Fruit fly (Drosophila melanogaster): ENCODE measurements around the gene pb.

The pb gene

DNA sequence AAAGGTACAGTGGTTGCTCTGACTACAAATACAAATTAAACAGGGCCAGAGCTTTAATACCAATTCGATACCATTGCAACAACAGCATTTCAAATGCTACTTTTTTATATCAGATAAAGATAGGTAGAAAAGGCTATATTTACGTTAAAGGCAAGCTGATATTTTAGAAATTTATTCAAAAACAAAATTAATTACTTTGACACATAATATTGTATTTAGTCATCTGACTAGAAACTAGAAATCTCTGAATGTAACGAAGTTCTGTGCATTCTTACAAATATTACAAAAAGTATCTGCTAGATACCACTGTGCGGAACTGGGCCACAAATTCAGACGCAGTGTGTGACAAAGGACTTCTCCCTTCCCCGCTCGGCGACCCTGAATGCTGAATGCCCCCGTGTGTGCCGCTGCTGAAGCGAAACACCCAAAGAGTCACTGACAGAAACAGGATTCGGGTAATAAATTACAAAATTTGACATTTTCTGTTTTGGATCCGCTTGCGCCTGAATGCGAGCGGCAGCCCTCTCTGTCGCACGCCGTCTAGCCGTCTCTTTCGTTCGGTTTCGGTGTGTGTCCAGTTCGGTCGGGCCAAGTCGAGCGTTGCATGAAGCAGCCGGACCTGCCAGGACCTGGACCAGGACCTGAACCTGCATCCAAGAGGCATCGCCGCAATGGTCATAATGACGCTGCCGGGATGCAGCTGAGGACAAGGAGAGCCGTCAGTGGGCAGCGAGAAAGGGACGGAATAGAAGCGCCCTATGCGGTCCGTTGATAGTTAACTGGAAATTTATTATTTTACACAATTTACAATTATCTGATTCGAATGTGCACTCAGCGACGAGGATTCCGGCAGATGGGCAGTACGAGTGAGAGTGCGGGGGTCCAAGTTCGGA lies 19.1 kb upstream of the pb start (continued):
- TF ChIP-seq Six4 (GFP tag; optimal IDR thresholded peaks at IDR 0.05) = peak; percentile 34
- TF ChIP-seq trh (GFP tag; optimal IDR thresholded peaks at IDR 0.05) = no peak
- TF ChIP-seq CG5245 (GFP tag; optimal IDR thresholded peaks at IDR 0.05) = no peak
- TF ChIP-seq CG14050 (GFP tag; IDR thresholded peaks at IDR 0.05) = no peak
- no peak for TF ChIP-seq CG1792 (GFP tag; optimal IDR thresholded peaks at IDR 0.05)
- no peak for TF ChIP-seq pzg (GFP tag; optimal IDR thresholded peaks at IDR 0.05)
- TF ChIP-seq Ptx1 (GFP tag; IDR thresholded peaks at IDR 0.05) = no peak
- peak; percentile 46 for TF ChIP-seq CG30403 (GFP tag; optimal IDR thresholded peaks at IDR 0.05)
- no peak for TF ChIP-seq CG4328 (GFP tag; optimal IDR thresholded peaks at IDR 0.05)
- TF ChIP-seq NfI (GFP tag; optimal IDR thresholded peaks at IDR 0.05) = no peak
- no peak for TF ChIP-seq Myb (GFP tag; optimal IDR thresholded peaks at IDR 0.05)
- TF ChIP-seq CG13424 (tag; optimal IDR thresholded peaks at IDR 0.05) = peak; percentile 55
- TF ChIP-seq CG18619 (GFP tag; optimal IDR thresholded peaks at IDR 0.05) = peak; percentile 24
- no peak for TF ChIP-seq Bteb2 (GFP tag; optimal IDR thresholded peaks at IDR 0.05)
- no peak for TF ChIP-seq CG2889 (GFP tag; IDR thresholded peaks at IDR 0.05)
- no peak for TF ChIP-seq gcm2 (GFP tag; optimal IDR thresholded peaks at IDR 0.05)
- TF ChIP-seq shn (GFP tag; optimal IDR thresholded peaks at IDR 0.05) = no peak
- TF ChIP-seq CG1529 (GFP tag; optimal IDR thresholded peaks at IDR 0.05) = peak; percentile 3
- no peak for TF ChIP-seq crc (GFP tag; optimal IDR thresholded peaks at IDR 0.05)
- no peak for TF ChIP-seq stwl (tag; optimal IDR thresholded peaks at IDR 0.05)
- TF ChIP-seq Lhr (GFP tag; optimal IDR thresholded peaks at IDR 0.05) = no peak
- TF ChIP-seq CG3065 (GFP tag; optimal IDR thresholded peaks at IDR 0.05) = no peak
- no peak for TF ChIP-seq CG34224 (GFP tag; IDR thresholded peaks at IDR 0.05; ENCODE audit: partially characterized antibody)
- no peak for TF ChIP-seq h (optimal IDR thresholded peaks at IDR 0.05)
- TF ChIP-seq lov (optimal IDR thresholded peaks at IDR 0.05) = no peak
- TF ChIP-seq lov (GFP tag; IDR thresholded peaks at IDR 0.05) = no peak
- no peak for TF ChIP-seq CG16779 (GFP tag; IDR thresholded peaks at IDR 0.05)
- TF ChIP-seq gsb (GFP tag; IDR thresholded peaks at IDR 0.05) = no peak
- TF ChIP-seq Dref (GFP tag; IDR thresholded peaks at IDR 0.05) = no peak
- TF ChIP-seq sens-2 (GFP tag; IDR thresholded peaks at IDR 0.05) = no peak
- TF ChIP-seq Dek (tag; optimal IDR thresholded peaks at IDR 0.05) = no peak
- peak; percentile 14 for TF ChIP-seq cato (GFP tag; optimal IDR thresholded peaks at IDR 0.05; ENCODE audit: borderline replicate concordance)
- TF ChIP-seq eve (GFP tag; optimal IDR thresholded peaks at IDR 0.05) = peak in 1 of 2 experiments; percentile 74
- TF ChIP-seq Atf6 (GFP tag; IDR thresholded peaks at IDR 0.05) = no peak
- peak; percentile 89 for TF ChIP-seq CG4707 (GFP tag; optimal IDR thresholded peaks at IDR 0.05)
- no peak for TF ChIP-seq B-H1 (GFP tag; IDR thresholded peaks at IDR 0.05)
- TF ChIP-seq aop (GFP tag; IDR thresholded peaks at IDR 0.05) = no peak
- TF ChIP-seq Ravus (GFP tag; IDR thresholded peaks at IDR 0.05) = no peak
- TF ChIP-seq Fer2 (tag; optimal IDR thresholded peaks at IDR 0.05) = no peak
- TF ChIP-seq sr (GFP tag; IDR thresholded peaks at IDR 0.05) = no peak
- TF ChIP-seq CG6689 (GFP tag; IDR thresholded peaks at IDR 0.05) = no peak
- no peak for TF ChIP-seq pfk (GFP tag; optimal IDR thresholded peaks at IDR 0.05)
- peak; percentile 84 for TF ChIP-seq crol (GFP tag; IDR thresholded peaks at IDR 0.05)
- no peak for TF ChIP-seq tgo (GFP tag; IDR thresholded peaks at IDR 0.05)
- no peak for TF ChIP-seq CG14667 (GFP tag; IDR thresholded peaks at IDR 0.05)
- TF ChIP-seq ab (GFP tag; optimal IDR thresholded peaks at IDR 0.05) = no peak
- TF ChIP-seq Tbp (GFP tag; optimal IDR thresholded peaks at IDR 0.05) = no peak
- TF ChIP-seq dmrt11E (tag; optimal IDR thresholded peaks at IDR 0.05) = peak; percentile 55
- TF ChIP-seq CG3726 (GFP tag; IDR thresholded peaks at IDR 0.05) = no peak
- TF ChIP-seq prd (optimal IDR thresholded peaks at IDR 0.05) = no peak
- peak; percentile 61; the same call in 2 of the 3 replicates for TF ChIP-seq prd (GFP tag; IDR thresholded peaks at IDR 0.05)
- no peak for TF ChIP-seq salm (tag; optimal IDR thresholded peaks at IDR 0.05)

Data from whole organism, embryonic.